Fruit fly (Drosophila melanogaster) whole organism, prepupa: ENCODE measurements around the gene CG13896.
A peak's percentile ranks its signal among the peaks of the same experiment; 100 is the strongest.

Experiments
- Blimp-1 ChIP-seq: fragments of 200-800 bp; sonication (Bioruptor generic); optimal IDR thresholded peaks from 3 replicates; lab custom pipeline; 2017; ENCODE audit warnings: missing biosample characterization, missing genetic modification characterization, mild to moderate bottlenecking, moderate library complexity, missing genetic modification reagents
- CG10631 ChIP-seq: fragments of 200-800 bp; sonication (Bioruptor generic); optimal IDR thresholded peaks from 2 replicates; lab custom pipeline; 2016; ENCODE audit warnings: missing biosample characterization, missing genetic modification characterization
- CG10669 ChIP-seq: fragments of 200-800 bp; sonication (Bioruptor generic); optimal IDR thresholded peaks from 3 replicates; lab custom pipeline; 2018; ENCODE audit warnings: missing biosample characterization, mild to moderate bottlenecking, missing genetic modification characterization, moderate library complexity
- CG11294 ChIP-seq: fragments of 200-800 bp; sonication (Bioruptor generic); IDR thresholded peaks from 2 replicates; pipeline ENCODE4 v1.3.6; 2022; ENCODE audit warnings: missing biosample characterization, missing genetic modification characterization
- CG11762 ChIP-seq: fragments of 200-800 bp; sonication (Bioruptor generic); optimal IDR thresholded peaks from 3 replicates; lab custom pipeline; 2016; ENCODE audit warnings: missing biosample characterization, missing genetic modification characterization; ENCODE audit not compliant: insufficient read depth
- CG11902 ChIP-seq: fragments of 200-800 bp; sonication (Bioruptor generic); optimal IDR thresholded peaks from 3 replicates; lab custom pipeline; 2016; ENCODE audit warnings: missing biosample characterization, missing genetic modification characterization
- CG15336 ChIP-seq: fragments of 200-800 bp; sonication (Bioruptor generic); IDR thresholded peaks from 2 replicates; pipeline ENCODE4 v1.3.6; 2022; ENCODE audit warnings: missing biosample characterization, missing genetic modification characterization
- CG1621 ChIP-seq: fragments of 200-800 bp; sonication (Bioruptor generic); optimal IDR thresholded peaks from 3 replicates; lab custom pipeline; 2018; ENCODE audit warnings: missing biosample characterization, mild to moderate bottlenecking, missing genetic modification characterization
- CG3032 ChIP-seq: fragments of 200-800 bp; optimal IDR thresholded peaks from 2 replicates; lab custom pipeline; 2019; ENCODE audit warnings: missing biosample characterization, mild to moderate bottlenecking, missing genetic modification characterization, moderate library complexity
- CG31627 ChIP-seq: fragments of 200-800 bp; sonication (Bioruptor generic); optimal IDR thresholded peaks from 3 replicates; lab custom pipeline; 2016; ENCODE audit warnings: missing biosample characterization, missing genetic modification characterization
- CG32006 ChIP-seq: fragments of 200-800 bp; sonication (Bioruptor generic); optimal IDR thresholded peaks from 3 replicates; lab custom pipeline; 2017; ENCODE audit warnings: missing biosample characterization, mild to moderate bottlenecking, missing genetic modification characterization
- CG34406 ChIP-seq: fragments of 200-800 bp; sonication (Bioruptor generic); optimal IDR thresholded peaks from 3 replicates; lab custom pipeline; 2016; ENCODE audit warnings: missing biosample characterization, missing genetic modification characterization
- CG3919 ChIP-seq: fragments of 200-800 bp; sonication (Bioruptor generic); optimal IDR thresholded peaks from 3 replicates; lab custom pipeline; 2016; ENCODE audit warnings: missing biosample characterization, missing genetic modification characterization
- CG4318 ChIP-seq: fragments of 200-800 bp; sonication (Bioruptor generic); optimal IDR thresholded peaks from 3 replicates; lab custom pipeline; 2017; ENCODE audit warnings: missing biosample characterization, mild to moderate bottlenecking, missing genetic modification characterization
- CG6163 ChIP-seq: fragments of 200-800 bp; sonication (Bioruptor generic); IDR thresholded peaks from 3 replicates; pipeline ENCODE4 v1.3.6; 2022; ENCODE audit warnings: missing biosample characterization, missing genetic modification characterization
- CG6276 ChIP-seq: fragments of 200-800 bp; sonication (Bioruptor generic); optimal IDR thresholded peaks from 2 replicates; lab custom pipeline; 2017; ENCODE audit warnings: missing biosample characterization, mild to moderate bottlenecking, missing genetic modification characterization
- CG6808 ChIP-seq: fragments of 200-800 bp; sonication (Bioruptor generic); optimal IDR thresholded peaks from 3 replicates; lab custom pipeline; 2017; ENCODE audit warnings: missing biosample characterization, missing genetic modification characterization, mild to moderate bottlenecking, moderate library complexity, missing genetic modification reagents
- CG6854 ChIP-seq: fragments of 200-800 bp; sonication (Bioruptor generic); optimal IDR thresholded peaks from 2 replicates; lab custom pipeline; 2017; ENCODE audit warnings: missing biosample characterization, mild to moderate bottlenecking, missing genetic modification characterization
- CG7368 ChIP-seq: fragments of 200-800 bp; sonication (Bioruptor generic); optimal IDR thresholded peaks from 3 replicates; lab custom pipeline; 2016; ENCODE audit warnings: missing biosample characterization, missing genetic modification characterization
- CG8119 ChIP-seq: fragments of 200-800 bp; sonication (Bioruptor generic); IDR thresholded peaks from 3 replicates; pipeline ENCODE4 v1.3.6; 2022; ENCODE audit warnings: missing biosample characterization, missing genetic modification characterization
- CG8319 ChIP-seq: fragments of 200-800 bp; sonication (Bioruptor generic); optimal IDR thresholded peaks from 3 replicates; lab custom pipeline; 2016; ENCODE audit warnings: missing biosample characterization, missing genetic modification characterization
- CG9139 ChIP-seq: fragments of 200-800 bp; sonication (Bioruptor generic); optimal IDR thresholded peaks from 3 replicates; lab custom pipeline; 2017; ENCODE audit warnings: missing biosample characterization, mild to moderate bottlenecking, missing genetic modification characterization
- Eip78C ChIP-seq: fragments of 200-800 bp; sonication (Bioruptor generic); peaks from one replicate; lab custom pipeline; 2016; ENCODE audit warnings: missing biosample characterization, missing genetic modification characterization
- Eip93F ChIP-seq: fragments of 200-800 bp; sonication (Bioruptor generic); optimal IDR thresholded peaks from 2 replicates; lab custom pipeline; 2016; ENCODE audit warnings: missing biosample characterization, mild to moderate bottlenecking, missing genetic modification characterization
- Ets96B ChIP-seq: fragments of 200-800 bp; optimal IDR thresholded peaks from 2 replicates; lab custom pipeline; 2019; ENCODE audit warnings: missing biosample characterization, mild to moderate bottlenecking, missing genetic modification characterization, moderate library complexity
- Gug ChIP-seq: fragments of 200-800 bp; sonication (Bioruptor generic); IDR thresholded peaks from 2 replicates; pipeline ENCODE4 v1.3.6; 2022; ENCODE audit warnings: missing biosample characterization, missing genetic modification characterization
- Hr38 ChIP-seq: sonication (Bioruptor generic); optimal IDR thresholded peaks from 2 replicates; lab custom pipeline; 2016; ENCODE audit warnings: missing biosample characterization, missing genetic modification characterization
- Hr39 ChIP-seq: fragments of 200-800 bp; sonication (Bioruptor generic); optimal IDR thresholded peaks from 2 replicates; lab custom pipeline; 2016; ENCODE audit warnings: missing biosample characterization, missing genetic modification characterization
- Hr4 ChIP-seq: fragments of 200-800 bp; sonication (Bioruptor generic); optimal IDR thresholded peaks from 3 replicates; lab custom pipeline; 2016; ENCODE audit warnings: missing biosample characterization, missing genetic modification characterization
- Lpt ChIP-seq: fragments of 200-800 bp; sonication (Bioruptor generic); optimal IDR thresholded peaks from 3 replicates; lab custom pipeline; 2016; ENCODE audit warnings: missing biosample characterization, missing genetic modification characterization
- OdsH ChIP-seq: fragments of 200-800 bp; sonication (Bioruptor generic); optimal IDR thresholded peaks from 3 replicates; lab custom pipeline; 2016; ENCODE audit warnings: missing biosample characterization, missing genetic modification characterization
- Sox102F ChIP-seq: fragments of 200-800 bp; sonication (Bioruptor generic); optimal IDR thresholded peaks from 2 replicates; lab custom pipeline; 2016; ENCODE audit warnings: missing biosample characterization, mild to moderate bottlenecking, missing genetic modification characterization
- Sox14 ChIP-seq: fragments of 200-800 bp; sonication (Bioruptor generic); optimal IDR thresholded peaks from 3 replicates; lab custom pipeline; 2016; ENCODE audit warnings: missing biosample characterization, missing genetic modification characterization
- Sox15 ChIP-seq: fragments of 200-800 bp; sonication (Bioruptor generic); optimal IDR thresholded peaks from 3 replicates; lab custom pipeline; 2016; ENCODE audit warnings: missing biosample characterization, missing genetic modification characterization
- achi ChIP-seq: fragments of 200-800 bp; sonication (Bioruptor generic); optimal IDR thresholded peaks from 3 replicates; lab custom pipeline; 2016; ENCODE audit warnings: missing biosample characterization, missing genetic modification characterization
- acj6 ChIP-seq: fragments of 200-800 bp; sonication (Bioruptor generic); optimal IDR thresholded peaks from 3 replicates; lab custom pipeline; 2016; ENCODE audit warnings: missing biosample characterization, missing genetic modification characterization
- cyc ChIP-seq: fragments of 200-800 bp; sonication (Bioruptor generic); optimal IDR thresholded peaks from 3 replicates; lab custom pipeline; 2016; ENCODE audit warnings: missing biosample characterization, missing genetic modification characterization
- dsx ChIP-seq: fragments of 200-800 bp; optimal IDR thresholded peaks from 3 replicates; lab custom pipeline; 2019; ENCODE audit warnings: missing biosample characterization, mild to moderate bottlenecking, missing genetic modification characterization, moderate library complexity; ENCODE audit not compliant: poor library complexity, severe bottlenecking
- eg ChIP-seq: fragments of 200-800 bp; sonication (Bioruptor generic); IDR thresholded peaks from 3 replicates; pipeline ENCODE4 v1.3.6; 2022; ENCODE audit warnings: missing biosample characterization, missing genetic modification characterization
- esn ChIP-seq: fragments of 200-800 bp; sonication (Bioruptor generic); optimal IDR thresholded peaks from 2 replicates; lab custom pipeline; 2016; ENCODE audit warnings: missing biosample characterization, mild to moderate bottlenecking, missing genetic modification characterization, moderate library complexity
- fd85E ChIP-seq: fragments of 200-800 bp; sonication (Bioruptor generic); optimal IDR thresholded peaks from 3 replicates; lab custom pipeline; 2016; ENCODE audit warnings: missing biosample characterization, missing genetic modification characterization
- fkh ChIP-seq: fragments of 200-800 bp; sonication (Bioruptor generic); optimal IDR thresholded peaks from 3 replicates; lab custom pipeline; 2017; ENCODE audit warnings: missing biosample characterization, mild to moderate bottlenecking, missing genetic modification characterization, moderate library complexity
- lz ChIP-seq: fragments of 200-800 bp; sonication (Bioruptor generic); optimal IDR thresholded peaks from 3 replicates; lab custom pipeline; 2016; ENCODE audit warnings: missing biosample characterization, missing genetic modification characterization
- net ChIP-seq: fragments of 200-800 bp; sonication (Bioruptor generic); optimal IDR thresholded peaks from 3 replicates; lab custom pipeline; 2016; ENCODE audit warnings: missing biosample characterization, missing genetic modification characterization
- salr ChIP-seq, 2 experiments: fragments of 200-800 bp; sonication (Bioruptor generic); optimal IDR thresholded peaks; 3 replicates each; lab custom pipeline; 2016 to 2018; ENCODE audit warnings: missing biosample characterization in 2 of 2, missing genetic modification characterization in 2 of 2, mild to moderate bottlenecking in 1 of 2
- spab ChIP-seq: fragments of 200-800 bp; sonication (Bioruptor generic); optimal IDR thresholded peaks from 2 replicates; lab custom pipeline; 2017; ENCODE audit warnings: missing biosample characterization, mild to moderate bottlenecking, missing genetic modification characterization, missing genetic modification reagents
- ss ChIP-seq, 2 experiments: fragments of 200-800 bp; sonication (Bioruptor generic); optimal IDR thresholded peaks; 2 replicates in 1 of 2; 3 replicates in 1 of 2; lab custom pipeline; 2017 to 2018; ENCODE audit warnings: mild to moderate bottlenecking in 2 of 2, missing biosample characterization in 2 of 2, missing genetic modification characterization in 2 of 2, moderate library complexity in 1 of 2
- svp ChIP-seq: fragments of 200-800 bp; sonication (Bioruptor generic); peaks from one replicate; lab custom pipeline; 2016; ENCODE audit warnings: missing biosample characterization, missing genetic modification characterization
- topi ChIP-seq: fragments of 200-800 bp; sonication (Bioruptor generic); optimal IDR thresholded peaks from 3 replicates; lab custom pipeline; 2016; ENCODE audit warnings: missing biosample characterization, missing genetic modification characterization

The CG13896 gene

DNA sequence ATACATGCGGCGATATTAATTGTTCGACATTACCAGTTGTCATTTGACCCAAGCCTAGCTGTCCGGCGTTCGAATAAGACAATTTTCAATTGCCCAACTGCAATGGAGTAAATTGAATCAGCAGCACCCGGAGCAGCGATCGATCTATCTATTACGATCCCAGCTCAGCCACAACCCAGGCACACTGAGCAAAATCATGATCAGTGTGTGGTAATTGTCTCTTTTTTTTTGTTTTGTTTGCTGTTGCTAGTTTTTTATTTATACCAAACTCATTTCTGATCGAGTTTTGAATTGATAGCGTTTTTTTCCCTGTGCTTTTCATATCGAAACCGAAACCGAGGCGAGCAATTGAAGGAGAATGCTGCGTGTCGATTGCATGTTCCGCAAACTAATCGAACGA lies 10.2 kb upstream of the CG13896 start (continued):
- no peak for TF ChIP-seq CG4318 (GFP tag; lab: Kevin White, UChicago)
- no peak for TF ChIP-seq CG11762 (GFP tag; lab: Kevin White, UChicago)
- no peak for TF ChIP-seq Sox102F
- peak; percentile 47; the same call in 1 of the 3 replicates for TF ChIP-seq eg
- no peak for TF ChIP-seq CG6808 (GFP tag; lab: Kevin White, UChicago)
- no peak for TF ChIP-seq topi
- TF ChIP-seq Hr38 = no peak
- TF ChIP-seq CG1621 = no peak
- TF ChIP-seq CG6854 (GFP tag; lab: Kevin White, UChicago) = no peak
- no peak for TF ChIP-seq achi (GFP tag; lab: Kevin White, UChicago)
- TF ChIP-seq cyc = no peak
- TF ChIP-seq CG32006 (GFP tag; lab: Kevin White, UChicago) = no peak
- TF ChIP-seq CG9139 (GFP tag; lab: Kevin White, UChicago) = no peak
- TF ChIP-seq spab = no peak
- TF ChIP-seq dsx (GFP tag; lab: Kevin White, UChicago) = no peak
- TF ChIP-seq Sox15 (GFP tag; lab: Kevin White, UChicago) = no peak
- TF ChIP-seq CG34406 (GFP tag; lab: Kevin White, UChicago) = no peak
- peak in 1 of 2 experiments; percentile 80 for TF ChIP-seq ss (GFP tag; optimal IDR thresholded peaks at IDR 0.05; lab: Kevin White, UChicago)
- no peak for TF ChIP-seq net (GFP tag; lab: Kevin White, UChicago)
- no peak for TF ChIP-seq CG10669 (GFP tag; lab: Kevin White, UChicago)
- no peak for TF ChIP-seq Eip93F (GFP tag; lab: Kevin White, UChicago)
- peak; percentile 52 for TF ChIP-seq CG15336 (GFP tag; lab: Robert Waterston, UW)
- no peak for TF ChIP-seq CG8319
- TF ChIP-seq Ets96B (tag; lab: Kevin White, UChicago) = no peak
- TF ChIP-seq Hr39 = no peak
- TF ChIP-seq salr (GFP tag; optimal IDR thresholded peaks at IDR 0.05; lab: Kevin White, UChicago) = no peak
- no peak for TF ChIP-seq Blimp-1 (GFP tag; lab: Kevin White, UChicago)
- no peak for TF ChIP-seq fd85E (GFP tag; lab: Kevin White, UChicago)
- TF ChIP-seq CG11902 (GFP tag; lab: Kevin White, UChicago) = no peak
- no peak for TF ChIP-seq CG7368 (GFP tag; lab: Kevin White, UChicago)
- TF ChIP-seq Lpt (GFP tag; lab: Kevin White, UChicago) = no peak
- TF ChIP-seq CG10631 (GFP tag; lab: Kevin White, UChicago) = no peak
- TF ChIP-seq, all 60 proteins: peak for 9

- no peak for TF ChIP-seq CG7368 (GFP tag; lab: Kevin White, UChicago)
- peak; percentile 40 for TF ChIP-seq OdsH (GFP tag; lab: Kevin White, UChicago)
- peak; percentile 83; the same call in 2 of the 3 replicates for TF ChIP-seq CG6163 (GFP tag; lab: Robert Waterston, UW)
- TF ChIP-seq CG10631 (GFP tag; lab: Kevin White, UChicago) = peak; percentile 66
- no peak for TF ChIP-seq CG31627 (GFP tag; lab: Kevin White, UChicago)
- no peak for TF ChIP-seq CG8319
- TF ChIP-seq topi = no peak
- no peak for TF ChIP-seq CG11902 (GFP tag; lab: Kevin White, UChicago)
- no peak for TF ChIP-seq cyc
- TF ChIP-seq Ets96B (tag; lab: Kevin White, UChicago) = no peak
- TF ChIP-seq Hr4 (GFP tag; lab: Kevin White, UChicago) = peak; percentile 47
- TF ChIP-seq Sox14 (GFP tag; lab: Kevin White, UChicago) = peak; percentile 21
- no peak for TF ChIP-seq fkh (GFP tag; lab: Kevin White, UChicago)
- peak; percentile 50 for TF ChIP-seq Lpt (GFP tag; lab: Kevin White, UChicago)
- TF ChIP-seq eg = peak; percentile 83
- peak; percentile 65 for TF ChIP-seq CG11294 (GFP tag; lab: Robert Waterston, UW)
- TF ChIP-seq Eip78C (GFP tag; lab: Kevin White, UChicago) = peak; percentile 38
- TF ChIP-seq Gug = peak; percentile 66
- peak; percentile 87 for TF ChIP-seq CG15336 (GFP tag; lab: Robert Waterston, UW)
- TF ChIP-seq CG6276 (GFP tag; lab: Kevin White, UChicago) = peak; percentile 39
- TF ChIP-seq svp = no peak
- peak; percentile 83 for TF ChIP-seq CG8119
- TF ChIP-seq CG3032 (tag; lab: Kevin White, UChicago) = no peak
- TF ChIP-seq spab = no peak
- no peak for TF ChIP-seq Eip93F (GFP tag; lab: Kevin White, UChicago)
- TF ChIP-seq CG6808 (GFP tag; lab: Kevin White, UChicago) = no peak
- peak; percentile 41 for TF ChIP-seq CG3919 (GFP tag; lab: Kevin White, UChicago)
- peak; percentile 6 for TF ChIP-seq esn (GFP tag; lab: Kevin White, UChicago)
- TF ChIP-seq CG32006 (GFP tag; lab: Kevin White, UChicago) = peak; percentile 82
- TF ChIP-seq CG4318 (GFP tag; lab: Kevin White, UChicago) = peak; percentile 57
- peak; percentile 8 for TF ChIP-seq lz (GFP tag; lab: Kevin White, UChicago)
- TF ChIP-seq acj6 (GFP tag; lab: Kevin White, UChicago) = peak; percentile 21
- no peak for TF ChIP-seq CG9139 (GFP tag; lab: Kevin White, UChicago)
Observed at dm6 chr3L:721026-721425, 9.4 kb upstream of the CG13896 start.
